Fruit fly (Drosophila melanogaster) whole organism, wandering third instar larva: ENCODE results near the gene CG31997.

ENCODE experiments used
- Abd-B ChIP-seq: fragments of >200 bp; optimal IDR thresholded peaks from 2 replicates; lab custom pipeline; 2017; ENCODE audit warnings: missing biosample characterization, missing genetic modification characterization
- CG32264 ChIP-seq: fragments of 200-800 bp; sonication (Bioruptor generic); optimal IDR thresholded peaks from 2 replicates; lab custom pipeline; 2016; ENCODE audit warnings: missing biosample characterization, missing genetic modification characterization
- CG9705 ChIP-seq: fragments of 200-800 bp; sonication (Bioruptor generic); optimal IDR thresholded peaks from 2 replicates; lab custom pipeline; 2018; ENCODE audit warnings: missing biosample characterization, mild to moderate bottlenecking, missing genetic modification characterization
- CrebA ChIP-seq: fragments of 200-800 bp; sonication (Bioruptor generic); optimal IDR thresholded peaks from 2 replicates; lab custom pipeline; 2016; ENCODE audit warnings: missing biosample characterization, mild to moderate bottlenecking, missing genetic modification characterization, borderline replicate concordance
- Dfd ChIP-seq: fragments of >200 bp; optimal IDR thresholded peaks from 2 replicates; lab custom pipeline; 2017; ENCODE audit warnings: missing biosample characterization, missing genetic modification characterization
- Dif ChIP-seq: fragments of 200-275, 200-300 bp; sonication (Bioruptor generic); optimal IDR thresholded peaks from 2 replicates; lab custom pipeline; 2018; ENCODE audit warnings: missing biosample characterization, missing genetic modification characterization; ENCODE audit not compliant: partially characterized antibody
- GATAd ChIP-seq: sonication (Bioruptor generic); optimal IDR thresholded peaks from 2 replicates; lab custom pipeline; 2016; ENCODE audit warnings: missing biosample characterization, missing genetic modification characterization
- Hnf4 ChIP-seq: fragments of 200-800 bp; sonication (Bioruptor generic); optimal IDR thresholded peaks from 2 replicates; lab custom pipeline; 2016; ENCODE audit warnings: missing biosample characterization, mild to moderate bottlenecking, missing genetic modification characterization
- Hr78 ChIP-seq: fragments of >200 bp; optimal IDR thresholded peaks from 2 replicates; lab custom pipeline; 2017; ENCODE audit warnings: missing biosample characterization, missing genetic modification characterization
- Hr83 ChIP-seq: fragments of 200-300 bp; sonication (Bioruptor generic); optimal IDR thresholded peaks from 2 replicates; lab custom pipeline; 2016; ENCODE audit warnings: missing biosample characterization, mild to moderate bottlenecking, missing genetic modification characterization, moderate library complexity; ENCODE audit not compliant: poor library complexity, severe bottlenecking
- Jra ChIP-seq: sonication (Bioruptor generic); optimal IDR thresholded peaks from 2 replicates; lab custom pipeline; 2016; ENCODE audit warnings: missing biosample characterization, missing genetic modification characterization
- Mio ChIP-seq: sonication (Bioruptor generic); optimal IDR thresholded peaks from 2 replicates; lab custom pipeline; 2016; ENCODE audit warnings: missing biosample characterization, missing genetic modification characterization
- Myc ChIP-seq: fragments of >200 bp; optimal IDR thresholded peaks from 2 replicates; lab custom pipeline; 2017
- N ChIP-seq: fragments of >200 bp; optimal IDR thresholded peaks from 2 replicates; lab custom pipeline; 2018; ENCODE audit warnings: missing biosample characterization, missing external identifiers, missing genetic modification characterization
- OdsH ChIP-seq: fragments of 200-800 bp; sonication (Bioruptor generic); optimal IDR thresholded peaks from 2 replicates; lab custom pipeline; 2016; ENCODE audit warnings: missing biosample characterization, mild to moderate bottlenecking, missing genetic modification characterization
- Rel ChIP-seq, 2 experiments: fragments of 200-800 bp; sonication (Bioruptor generic) in 1 of 2; optimal IDR thresholded peaks; 2 replicates in 1 of 2; 3 replicates in 1 of 2; lab custom pipeline; 2016 to 2019; ENCODE audit warnings: mild to moderate bottlenecking in 2 of 2, missing biosample characterization in 2 of 2, missing genetic modification characterization in 2 of 2, moderate library complexity in 1 of 2
- Sp1 ChIP-seq: fragments of 200-800 bp; sonication (Bioruptor generic); optimal IDR thresholded peaks from 3 replicates; lab custom pipeline; 2019; ENCODE audit warnings: missing biosample characterization, mild to moderate bottlenecking, missing genetic modification characterization, moderate library complexity
- Vsx2 ChIP-seq: fragments of 200-300, 225-300 bp; sonication (Bioruptor generic); optimal IDR thresholded peaks from 2 replicates; lab custom pipeline; 2018; ENCODE audit warnings: missing biosample characterization, missing genetic modification characterization; ENCODE audit not compliant: partially characterized antibody
- br ChIP-seq: fragments of 200-800 bp; sonication (Bioruptor generic); optimal IDR thresholded peaks from 2 replicates; lab custom pipeline; 2016; ENCODE audit warnings: missing biosample characterization, missing genetic modification characterization
- brk ChIP-seq: fragments of 200-800 bp; sonication (Bioruptor generic); optimal IDR thresholded peaks from 2 replicates; lab custom pipeline; 2016; ENCODE audit warnings: missing biosample characterization, mild to moderate bottlenecking, missing genetic modification characterization
- dl ChIP-seq, 2 experiments: fragments of 175-275, 200-275 bp in 1 of 2; fragments of 200-275 bp in 1 of 2; sonication (Bioruptor generic); optimal IDR thresholded peaks; lab custom pipeline; 2018; ENCODE audit warnings: mild to moderate bottlenecking in 2 of 2, missing biosample characterization in 2 of 2, missing genetic modification characterization in 2 of 2, moderate library complexity in 2 of 2; ENCODE audit not compliant: partially characterized antibody in 2 of 2, insufficient read depth in 1 of 2
- dmrt93B ChIP-seq: fragments of 200-800 bp; sonication (Bioruptor generic); optimal IDR thresholded peaks from 2 replicates; lab custom pipeline; 2018; ENCODE audit warnings: missing biosample characterization, mild to moderate bottlenecking, missing genetic modification characterization
- dsf ChIP-seq: sonication (Bioruptor generic); optimal IDR thresholded peaks from 2 replicates; lab custom pipeline; 2016; ENCODE audit warnings: missing biosample characterization, missing genetic modification characterization, borderline replicate concordance
- ey ChIP-seq: fragments of 200-800 bp; sonication (Bioruptor generic); optimal IDR thresholded peaks from 2 replicates; lab custom pipeline; 2016; ENCODE audit warnings: missing biosample characterization, missing genetic modification characterization
- foxo ChIP-seq, 2 experiments: fragments of 200-800 bp; sonication (Bioruptor generic); optimal IDR thresholded peaks; 2 replicates in 1 of 2; 3 replicates in 1 of 2; lab custom pipeline; 2016 to 2017; ENCODE audit warnings: missing biosample characterization in 2 of 2, missing genetic modification characterization in 2 of 2
- fru ChIP-seq: fragments of 200-800 bp; sonication (Bioruptor generic); optimal IDR thresholded peaks from 3 replicates; lab custom pipeline; 2016; ENCODE audit warnings: missing biosample characterization, mild to moderate bottlenecking, missing genetic modification characterization
- h ChIP-seq: fragments of 200-800 bp; sonication (Bioruptor generic); optimal IDR thresholded peaks from 3 replicates; lab custom pipeline; 2016; ENCODE audit warnings: missing biosample characterization, mild to moderate bottlenecking, missing genetic modification characterization
- jim ChIP-seq: fragments of 175-275, 200-325 bp; sonication (Bioruptor generic); optimal IDR thresholded peaks from 2 replicates; lab custom pipeline; 2016; ENCODE audit warnings: missing biosample characterization, mild to moderate bottlenecking, missing genetic modification characterization
- lola ChIP-seq: fragments of >200 bp; optimal IDR thresholded peaks from 2 replicates; lab custom pipeline; 2017; ENCODE audit warnings: missing biosample characterization, missing genetic modification characterization
- pan ChIP-seq: fragments of >200 bp; optimal IDR thresholded peaks from 2 replicates; lab custom pipeline; 2017
- psq ChIP-seq: fragments of 200-800 bp; sonication (Bioruptor generic); optimal IDR thresholded peaks from 3 replicates; lab custom pipeline; 2017; ENCODE audit warnings: missing biosample characterization, mild to moderate bottlenecking, missing genetic modification characterization, moderate library complexity
- sage ChIP-seq: fragments of 200-800 bp; sonication (Bioruptor generic); optimal IDR thresholded peaks from 2 replicates; lab custom pipeline; 2016; ENCODE audit warnings: missing biosample characterization, mild to moderate bottlenecking, missing genetic modification characterization
- usp ChIP-seq: fragments of >200 bp; optimal IDR thresholded peaks from 2 replicates; lab custom pipeline; 2017; ENCODE audit warnings: missing biosample characterization, missing genetic modification characterization
- woc ChIP-seq: sonication (Bioruptor generic); optimal IDR thresholded peaks from 2 replicates; lab custom pipeline; 2016; ENCODE audit warnings: missing biosample characterization, mild to moderate bottlenecking, missing genetic modification characterization

The CG31997 gene

DNA sequence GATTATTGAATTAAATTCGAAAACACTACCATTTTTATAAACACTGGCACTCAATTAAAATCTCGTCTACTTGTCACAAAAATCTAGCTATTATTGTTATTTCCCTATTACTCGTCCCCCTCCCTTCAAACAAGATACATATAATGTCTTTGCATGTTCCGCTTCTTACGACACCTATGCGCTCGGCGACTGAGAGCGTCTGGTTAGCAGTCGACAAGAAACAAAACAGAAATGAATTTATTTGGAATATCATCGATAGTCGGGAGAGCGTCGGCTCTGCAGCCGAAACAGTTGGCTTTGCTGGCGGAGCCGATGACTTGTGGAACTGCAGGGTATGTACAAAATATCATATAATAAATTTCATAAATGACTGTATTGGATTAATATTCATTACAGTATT lies 25.8 kb upstream of the CG31997 start:
- TF ChIP-seq usp (GFP tag; lab: Kevin White, UChicago) (no peak), pan (lab: Kevin White, UChicago) (no peak), psq (no peak), Hr78 (GFP tag; lab: Kevin White, UChicago) (no peak), CrebA (no peak), fru (no peak), OdsH (GFP tag; lab: Kevin White, UChicago) (no peak), Hnf4 (GFP tag; lab: Kevin White, UChicago) (no peak), Dif (no peak), h (no peak), Hr83 (no peak), Dfd (no peak), sage (GFP tag; lab: Kevin White, UChicago) (no peak), ey (GFP tag; lab: Kevin White, UChicago) (no peak), woc (no peak), N (GFP tag; lab: Kevin White, UChicago) (no peak), lola (GFP tag; lab: Kevin White, UChicago) (no peak), Abd-B (GFP tag; lab: Kevin White, UChicago) (no peak), br (GFP tag; lab: Kevin White, UChicago) (no peak)

DNA sequence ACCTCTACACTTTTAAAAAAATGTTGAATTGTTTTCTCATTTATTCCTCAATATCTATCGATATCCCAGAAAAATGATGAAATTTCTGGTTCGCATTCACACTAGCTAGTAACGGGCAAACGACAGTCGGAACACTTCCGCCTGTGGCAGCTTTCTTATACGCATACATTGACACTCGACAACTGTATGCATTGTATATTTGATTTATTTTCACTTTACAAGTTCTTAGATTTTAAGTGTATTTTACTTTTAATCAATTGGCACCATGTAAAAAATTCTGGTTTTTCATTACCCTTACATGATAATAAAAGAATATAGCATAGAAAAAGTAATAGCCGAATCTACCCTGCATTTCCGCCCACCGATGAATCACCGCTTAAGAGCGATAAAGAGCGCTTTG lies 24.9 kb upstream of the CG31997 start:
- TF ChIP-seq dmrt93B (GFP tag; lab: Kevin White, UChicago) = no peak
- no peak for TF ChIP-seq OdsH (GFP tag; lab: Kevin White, UChicago)
- TF ChIP-seq CG32264 (GFP tag; lab: Kevin White, UChicago) = no peak
- no peak for TF ChIP-seq Sp1 (GFP tag; lab: Kevin White, UChicago)
- TF ChIP-seq Dfd = no peak
- no peak for TF ChIP-seq fru
- no peak for TF ChIP-seq GATAd (GFP tag; lab: Kevin White, UChicago)
- TF ChIP-seq Hr83 = no peak
- TF ChIP-seq jim = no peak

DNA sequence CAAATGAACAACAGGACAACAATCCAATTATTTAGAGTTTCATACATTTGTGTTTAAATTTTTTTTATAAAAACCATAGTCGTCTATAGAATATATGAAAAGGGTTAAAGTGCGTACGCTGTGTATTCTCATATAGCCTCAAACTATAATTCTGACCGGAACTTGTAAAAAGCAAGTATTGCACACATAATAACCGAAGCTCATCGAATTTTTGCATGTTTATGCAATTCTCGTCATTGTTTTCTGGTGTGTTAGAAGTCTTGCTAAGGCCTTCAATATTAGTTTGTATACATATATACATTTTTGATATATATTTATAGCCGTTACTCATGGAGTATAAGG lies 24.0 kb upstream of the CG31997 start:
- TF ChIP-seq psq = no peak
- no peak for TF ChIP-seq brk (GFP tag; lab: Kevin White, UChicago)
- TF ChIP-seq Jra = no peak
- no peak for TF ChIP-seq Hnf4 (GFP tag; lab: Kevin White, UChicago)
- TF ChIP-seq Myc = no peak
- no peak for TF ChIP-seq lola (GFP tag; lab: Kevin White, UChicago)
- no peak for TF ChIP-seq sage (GFP tag; lab: Kevin White, UChicago)
- TF ChIP-seq ey (GFP tag; lab: Kevin White, UChicago) = no peak
- no peak for TF ChIP-seq br (GFP tag; lab: Kevin White, UChicago)
- no peak for TF ChIP-seq GATAd (GFP tag; lab: Kevin White, UChicago)
- no peak for TF ChIP-seq CG9705 (GFP tag; lab: Kevin White, UChicago)
- TF ChIP-seq Hr83 = no peak
- TF ChIP-seq foxo (GFP tag; optimal IDR thresholded peaks at IDR 0.05; lab: Kevin White, UChicago) = no peak

DNA sequence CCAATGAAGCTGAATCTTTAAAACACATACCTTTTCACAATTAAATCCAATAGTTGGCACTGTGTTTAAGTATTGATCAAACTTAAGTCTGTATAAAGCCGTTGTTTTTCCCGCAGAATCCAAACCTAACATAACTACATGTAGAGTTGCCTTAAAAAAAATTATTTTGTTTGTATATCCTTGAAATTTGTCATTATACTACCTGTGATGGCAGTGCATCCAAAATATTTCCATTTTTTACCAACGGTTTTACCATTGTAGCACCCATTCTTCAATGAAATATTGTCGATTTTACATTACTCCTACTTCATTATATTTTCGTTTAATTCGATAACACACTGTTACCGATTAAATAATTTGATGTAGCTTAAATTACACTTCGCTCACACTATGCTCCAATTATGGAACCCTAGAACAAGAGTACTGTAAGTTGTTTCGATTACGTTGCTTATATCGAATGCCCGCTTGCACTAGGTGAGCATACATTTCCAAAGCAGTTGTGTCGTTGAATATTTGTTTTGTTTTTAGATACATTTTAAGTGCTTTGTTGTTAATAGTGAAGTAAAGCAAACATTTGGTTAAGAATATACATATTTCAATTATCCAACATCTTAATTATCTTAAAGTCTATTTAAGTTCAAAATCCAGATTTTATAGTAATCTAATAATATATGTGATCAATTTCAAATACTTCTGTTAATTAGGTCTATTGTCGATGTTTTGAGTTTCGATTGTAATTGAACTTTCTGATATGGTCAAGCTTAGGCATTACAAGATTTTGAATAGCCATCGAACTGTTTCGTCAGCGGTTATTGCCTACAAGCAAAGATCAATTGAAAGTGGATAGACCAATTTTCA lies 23.4 kb upstream of the CG31997 start, which contains the start of gene Arl4:
Arl4 (minus strand) TSS at position 328 of the 858 bp plus-strand sequence.
- TF ChIP-seq Hr78 (GFP tag; lab: Kevin White, UChicago) (peak; percentile 92), woc (peak; percentile 81), N (GFP tag; lab: Kevin White, UChicago) (peak; percentile 100), Myc (peak; percentile 48), lola (GFP tag; lab: Kevin White, UChicago) (peak; percentile 24), CG32264 (GFP tag; lab: Kevin White, UChicago) (no peak), Jra (no peak)

DNA sequence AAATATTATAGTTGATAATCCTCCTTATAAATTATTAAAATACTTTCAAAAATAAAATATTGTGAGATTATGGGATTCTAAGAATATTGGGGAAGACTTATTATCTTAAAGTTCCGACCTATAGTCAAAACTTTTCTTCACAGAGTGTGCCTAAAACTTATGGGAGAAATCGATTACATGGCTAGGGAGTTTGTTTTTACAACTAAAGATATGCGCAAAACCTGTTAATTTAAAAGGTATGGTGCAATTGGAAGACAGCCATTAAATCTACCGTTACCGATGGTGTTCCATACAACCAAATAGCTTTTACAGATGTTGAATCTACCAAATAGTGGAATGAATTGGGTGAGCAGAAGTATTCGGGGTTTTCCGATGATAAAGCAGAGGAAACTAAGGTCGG lies 19.4 kb upstream of the CG31997 start, which contains the start of gene CG33978:
CG33978 (minus strand) TSS at position 395 of the 400 bp plus-strand sequence.
- no peak for TF ChIP-seq GATAd (GFP tag; lab: Kevin White, UChicago)
- no peak for TF ChIP-seq Jra
- no peak for TF ChIP-seq dsf (GFP tag; lab: Kevin White, UChicago)
- no peak for TF ChIP-seq fru
- TF ChIP-seq Vsx2 (GFP tag; lab: Kevin White, UChicago) = no peak
- TF ChIP-seq Mio (GFP tag; lab: Kevin White, UChicago) = no peak
- no peak for TF ChIP-seq sage (GFP tag; lab: Kevin White, UChicago)
- no peak for TF ChIP-seq br (GFP tag; lab: Kevin White, UChicago)
- no peak for TF ChIP-seq Myc
- no peak for TF ChIP-seq dl (GFP tag; optimal IDR thresholded peaks at IDR 0.05; lab: Kevin White, UChicago; ENCODE audit: insufficient read depth in 1 of 2, partially characterized antibody in 2 of 2)
- no peak for TF ChIP-seq jim
- TF ChIP-seq Hr83 = no peak
- TF ChIP-seq Rel (GFP tag; optimal IDR thresholded peaks at IDR 0.05; lab: Kevin White, UChicago) = no peak
- no peak for TF ChIP-seq Rel (tag; optimal IDR thresholded peaks at IDR 0.05; lab: Kevin White, UChicago)
- no peak for TF ChIP-seq Sp1 (GFP tag; lab: Kevin White, UChicago)
- TF ChIP-seq CG9705 (GFP tag; lab: Kevin White, UChicago) = no peak
- no peak for TF ChIP-seq foxo (GFP tag; optimal IDR thresholded peaks at IDR 0.05; lab: Kevin White, UChicago)
- no peak for TF ChIP-seq Dif
